Fruit fly (Drosophila melanogaster): ENCODE data around the gene CG3108.
A peak's percentile ranks its signal among the peaks of the same experiment; 100 is the strongest.

CG3108 gene

dm6 chrX:5746864-5747861 is 34.3 kb downstream of the CG3108 start, which contains the start of the genes IntS6 and Rtel1 (continued):
- peak; percentile 90 for TF ChIP-seq CG6689 (GFP tag; IDR thresholded peaks at IDR 0.05)
- peak; percentile 78; the same call in 2 of the 3 replicates for TF ChIP-seq CG11560 (tag; IDR thresholded peaks at IDR 0.05)
- peak; percentile 71 for TF ChIP-seq wek (GFP tag; optimal IDR thresholded peaks at IDR 0.05)
- peak; percentile 76 for TF ChIP-seq D19A (tag; optimal IDR thresholded peaks at IDR 0.05)
- TF ChIP-seq al (GFP tag; IDR thresholded peaks at IDR 0.05), result peak; percentile 91
- TF ChIP-seq sens (GFP tag), result peak; percentile 98
- peak; percentile 80 for TF ChIP-seq CG1529 (GFP tag; optimal IDR thresholded peaks at IDR 0.05)
- TF ChIP-seq unc-4 (GFP tag; IDR thresholded peaks at IDR 0.05; ENCODE audit: partially characterized antibody), result no peak
- TF ChIP-seq Pdp1 (GFP tag; optimal IDR thresholded peaks at IDR 0.05), result peak; percentile 85 to 95
- TF ChIP-seq vvl (GFP tag; IDR thresholded peaks at IDR 0.05), result peak; percentile 92
- peak; percentile 67 for TF ChIP-seq Hey (tag; optimal IDR thresholded peaks at IDR 0.05)
- TF ChIP-seq CG10462 (GFP tag; optimal IDR thresholded peaks at IDR 0.05), result peak; percentile 67
- TF ChIP-seq pfk (GFP tag; optimal IDR thresholded peaks at IDR 0.05), result peak; percentile 36
- peak; percentile 62 for TF ChIP-seq CG31388 (GFP tag; optimal IDR thresholded peaks at IDR 0.05)
- TF ChIP-seq Ptx1 (GFP tag; IDR thresholded peaks at IDR 0.05), result peak; percentile 94
- TF ChIP-seq CG7357 (GFP tag; IDR thresholded peaks at IDR 0.05), result peak; percentile 80
- TF ChIP-seq CG16815 (GFP tag; optimal IDR thresholded peaks at IDR 0.05), result peak; percentile 88
- TF ChIP-seq CG12659 (GFP tag; optimal IDR thresholded peaks at IDR 0.05), result peak; percentile 91
- TF ChIP-seq pho (GFP tag; optimal IDR thresholded peaks at IDR 0.05), result peak; percentile 89
- peak; percentile 89 for TF ChIP-seq CG18619 (GFP tag; optimal IDR thresholded peaks at IDR 0.05)
- no peak for TF ChIP-seq sc (optimal IDR thresholded peaks at IDR 0.05)
- peak; percentile 74 for TF ChIP-seq sc (GFP tag; optimal IDR thresholded peaks at IDR 0.05)
- peak in 1 of 3 experiments; percentile 38 for TF ChIP-seq Stat92E (GFP tag; optimal IDR thresholded peaks at IDR 0.05)
- TF ChIP-seq CG10321 (GFP tag; IDR thresholded peaks at IDR 0.05), result peak; percentile 96
- TF ChIP-seq CG34224 (GFP tag; IDR thresholded peaks at IDR 0.05; ENCODE audit: partially characterized antibody), result no peak
- TF ChIP-seq CG7556 (GFP tag; optimal IDR thresholded peaks at IDR 0.05), result peak; percentile 86
- peak; percentile 52 for TF ChIP-seq CG2116 (GFP tag; optimal IDR thresholded peaks at IDR 0.05)
- TF ChIP-seq sima (GFP tag; optimal IDR thresholded peaks at IDR 0.05), result peak; percentile 65
- peak; percentile 52 for TF ChIP-seq CG7271 (tag; optimal IDR thresholded peaks at IDR 0.05)
- TF ChIP-seq seq (GFP tag; IDR thresholded peaks at IDR 0.05), result peak; percentile 92
- TF ChIP-seq tap (tag; optimal IDR thresholded peaks at IDR 0.05), result peak; percentile 86
- no peak for TF ChIP-seq Dfd (GFP tag; optimal IDR thresholded peaks at IDR 0.05)
- peak; percentile 89 for TF ChIP-seq Oli (tag; optimal IDR thresholded peaks at IDR 0.05)
- peak; percentile 77 for TF ChIP-seq dati (GFP tag; IDR thresholded peaks at IDR 0.05)
- TF ChIP-seq Lpt (GFP tag; optimal IDR thresholded peaks at IDR 0.05), result no peak
- peak; percentile 25 for TF ChIP-seq CG10565 (GFP tag; optimal IDR thresholded peaks at IDR 0.05)
- TF ChIP-seq trem (tag; optimal IDR thresholded peaks at IDR 0.05), result peak; percentile 62
- TF ChIP-seq CG17802 (tag; optimal IDR thresholded peaks at IDR 0.05), result peak; percentile 57
- TF ChIP-seq unpg (GFP tag; optimal IDR thresholded peaks at IDR 0.05), result peak; percentile 93
- peak; percentile 80 for TF ChIP-seq CG10979 (tag; optimal IDR thresholded peaks at IDR 0.05)
- TF ChIP-seq CG13775 (GFP tag; optimal IDR thresholded peaks at IDR 0.05), result peak; percentile 86
- TF ChIP-seq jumu (GFP tag; optimal IDR thresholded peaks at IDR 0.05), result peak; percentile 93
- peak; percentile 88 for TF ChIP-seq CG11456 (GFP tag; IDR thresholded peaks at IDR 0.05)
- peak in 1 of 3 experiments; percentile 82 for TF ChIP-seq lola (GFP tag; optimal IDR thresholded peaks at IDR 0.05)
- TF ChIP-seq CG3281 (GFP tag; optimal IDR thresholded peaks at IDR 0.05), result peak; percentile 91
- peak; percentile 91 for TF ChIP-seq Dip3 (GFP tag; optimal IDR thresholded peaks at IDR 0.05)
- no peak for TF ChIP-seq CG5953 (GFP tag; IDR thresholded peaks at IDR 0.05)
- peak; percentile 73 for TF ChIP-seq exex (tag; optimal IDR thresholded peaks at IDR 0.05)

Measured in whole organism, embryonic.